Worm (Caenorhabditis elegans): ENCODE results near the gene ZK1128.7.

ce11 chrIII:10088508-10088981, 48.3 kb upstream of the ZK1128.7 start, which contains the start of gene hal-2:
- TF ChIP-seq flt-1 (GFP tag; IDR thresholded peaks at IDR 0.05) (no peak), tab-1 (GFP tag; IDR thresholded peaks at IDR 0.05) (no peak), cog-1 (tag; optimal IDR thresholded peaks at IDR 0.05) (no peak)
